Fruit fly (Drosophila melanogaster): ENCODE data around the gene raskol.

raskol gene

dm6 chrX:17712995-17713739 is 3.2 kb downstream of the raskol start (continued):
- peak; percentile 59 for TF ChIP-seq CG12659 (GFP tag; optimal IDR thresholded peaks at IDR 0.05)
- TF ChIP-seq CG6272 (GFP tag; IDR thresholded peaks at IDR 0.05), result peak; percentile 27; the same call in 1 of the 2 replicates
- no peak for TF ChIP-seq ap (GFP tag; IDR thresholded peaks at IDR 0.05)
- TF ChIP-seq CG9609 (GFP tag; optimal IDR thresholded peaks at IDR 0.05), result no peak
- TF ChIP-seq Adf1 (GFP tag; IDR thresholded peaks at IDR 0.05), result no peak
- TF ChIP-seq CG17186 (GFP tag; optimal IDR thresholded peaks at IDR 0.05), result no peak
- no peak for TF ChIP-seq Lhr (GFP tag; optimal IDR thresholded peaks at IDR 0.05)
- no peak for TF ChIP-seq sima (GFP tag; optimal IDR thresholded peaks at IDR 0.05)
- no peak for TF ChIP-seq CG4424 (GFP tag; optimal IDR thresholded peaks at IDR 0.05)
- no peak for TF ChIP-seq CG13624 (GFP tag; optimal IDR thresholded peaks at IDR 0.05)
- 0 out of 2 replicates have a peak, but pooled peaks have one; percentile 22 for TF ChIP-seq gt (GFP tag; IDR thresholded peaks at IDR 0.05)
- TF ChIP-seq chinmo (GFP tag; IDR thresholded peaks at IDR 0.05; ENCODE audit: partially characterized antibody), result 0 out of 4 replicates have a peak, but pooled peaks have one; percentile 41
- no peak for TF ChIP-seq emc (GFP tag; optimal IDR thresholded peaks at IDR 0.05)
- TF ChIP-seq CG3163 (GFP tag; optimal IDR thresholded peaks at IDR 0.05), result no peak
- peak; percentile 37 for TF ChIP-seq Fer3 (tag; optimal IDR thresholded peaks at IDR 0.05)
- TF ChIP-seq ttk (GFP tag; IDR thresholded peaks at IDR 0.05), result peak; percentile 42
- TF ChIP-seq Eip74EF (GFP tag; optimal IDR thresholded peaks at IDR 0.05), result no peak
- TF ChIP-seq tll (GFP tag; optimal IDR thresholded peaks at IDR 0.05), result peak in 1 of 2 experiments; percentile 87
- TF ChIP-seq zen (tag; optimal IDR thresholded peaks at IDR 0.05), result peak; percentile 52
- TF ChIP-seq dati (GFP tag; IDR thresholded peaks at IDR 0.05), result peak; percentile 28; the same call in 1 of the 2 replicates
- no peak for TF ChIP-seq Dek (tag; optimal IDR thresholded peaks at IDR 0.05)
- TF ChIP-seq bab2 (GFP tag; optimal IDR thresholded peaks at IDR 0.05), result no peak
- no peak for TF ChIP-seq Nf-YA (GFP tag; IDR thresholded peaks at IDR 0.05)
- peak; percentile 33 for TF ChIP-seq NfI (GFP tag; optimal IDR thresholded peaks at IDR 0.05)
- TF ChIP-seq br (optimal IDR thresholded peaks at IDR 0.05), result no peak
- no peak for TF ChIP-seq bigmax (GFP tag; optimal IDR thresholded peaks at IDR 0.05)
- TF ChIP-seq Ravus (GFP tag; IDR thresholded peaks at IDR 0.05), result peak; percentile 13; the same call in 1 of the 2 replicates
- no peak for TF ChIP-seq CG16863 (GFP tag; optimal IDR thresholded peaks at IDR 0.05)
- TF ChIP-seq p53 (GFP tag; optimal IDR thresholded peaks at IDR 0.05), result no peak
- TF ChIP-seq esg (GFP tag; conservative IDR thresholded peaks at IDR 0.05), result peak; percentile 56
- TF ChIP-seq CG7928 (GFP tag; optimal IDR thresholded peaks at IDR 0.05), result no peak
- TF ChIP-seq CG1603 (tag; optimal IDR thresholded peaks at IDR 0.05), result peak; percentile 51
- peak; percentile 76 for TF ChIP-seq CG11456 (GFP tag; IDR thresholded peaks at IDR 0.05)
- TF ChIP-seq knrl (GFP tag; IDR thresholded peaks at IDR 0.05; ENCODE audit: partially characterized antibody), result no peak
- TF ChIP-seq Taf1 (GFP tag; IDR thresholded peaks at IDR 0.05), result no peak
- no peak for TF ChIP-seq CG8281 (tag; optimal IDR thresholded peaks at IDR 0.05)
- TF ChIP-seq Stat92E (GFP tag; optimal IDR thresholded peaks at IDR 0.05), result no peak
- no peak for TF ChIP-seq CG9215 (GFP tag; IDR thresholded peaks at IDR 0.05)
- no peak for TF ChIP-seq chm (GFP tag; IDR thresholded peaks at IDR 0.05)
- no peak for TF ChIP-seq Neu2 (GFP tag; optimal IDR thresholded peaks at IDR 0.05; ENCODE audit: borderline replicate concordance)
- TF ChIP-seq MBD-R2 (GFP tag; IDR thresholded peaks at IDR 0.05), result no peak
- TF ChIP-seq Aef1 (GFP tag; IDR thresholded peaks at IDR 0.05), result peak; percentile 44; the same call in 1 of the 3 replicates
- no peak for TF ChIP-seq Myb (GFP tag; optimal IDR thresholded peaks at IDR 0.05)
- no peak for TF ChIP-seq sd (tag; optimal IDR thresholded peaks at IDR 0.05)
- 0 out of 4 replicates have a peak, but pooled peaks have one; percentile 7 for TF ChIP-seq Gug (GFP tag; IDR thresholded peaks at IDR 0.05)
- TF ChIP-seq Hr78 (GFP tag; optimal IDR thresholded peaks at IDR 0.05), result peak in 1 of 2 experiments; percentile 79
- TF ChIP-seq CG13424 (tag; optimal IDR thresholded peaks at IDR 0.05), result peak; percentile 68
- no peak for TF ChIP-seq CG6254 (GFP tag; optimal IDR thresholded peaks at IDR 0.05)
- peak; percentile 50; the same call in 1 of the 2 replicates for TF ChIP-seq CG11247 (GFP tag; IDR thresholded peaks at IDR 0.05)
